Worm (Caenorhabditis elegans) whole organism, L1 larva: ENCODE measurements around the gene C25A8.5.

Source experiments
- C34B4.2 ChIP-seq: sonication (generic microtip); optimal IDR thresholded peaks from 2 replicates; lab custom pipeline; 2017; ENCODE audit warnings: mild to moderate bottlenecking, missing genetic modification characterization, missing compliant biosample characterization
- F16B12.6 ChIP-seq: fragments of 150-350 bp; optimal IDR thresholded peaks from 2 replicates; lab custom pipeline; 2014; ENCODE audit warnings: missing biosample characterization, missing genetic modification characterization
- aly-2 ChIP-seq: fragments of 150-350 bp; optimal IDR thresholded peaks from 2 replicates; lab custom pipeline; 2014; ENCODE audit warnings: missing biosample characterization, missing genetic modification characterization
- ama-1 ChIP-seq: fragments of 150-350 bp; optimal IDR thresholded peaks from 2 replicates; lab custom pipeline; 2014
- blmp-1 ChIP-seq: fragments of 150-350 bp; optimal IDR thresholded peaks from 2 replicates; lab custom pipeline; 2014; ENCODE audit warnings: missing biosample characterization, missing genetic modification characterization
- ceh-63 ChIP-seq: fragments of 200-800 bp; sonication (Bioruptor generic); optimal IDR thresholded peaks from 2 replicates; lab custom pipeline; 2018; ENCODE audit warnings: mild to moderate bottlenecking, missing genetic modification characterization, missing compliant biosample characterization
- ceh-82 ChIP-seq, 3 experiments: fragments of 150-350 bp in 1 of 3; sonication (generic microtip) in 2 of 3; optimal IDR thresholded peaks; 2 replicates each; lab custom pipeline; 2014 to 2017; ENCODE audit warnings: missing biosample characterization in 3 of 3, missing genetic modification characterization in 3 of 3
- ceh-90 ChIP-seq: sonication (generic microtip); optimal IDR thresholded peaks from 2 replicates; lab custom pipeline; 2016; ENCODE audit warnings: missing genetic modification characterization, missing compliant biosample characterization
- ces-1 ChIP-seq: fragments of 150-350 bp; optimal IDR thresholded peaks from 2 replicates; lab custom pipeline; 2014; ENCODE audit warnings: missing biosample characterization, missing genetic modification reagents, missing genetic modification characterization
- dpl-1 ChIP-seq, 3 experiments: fragments of 150-350 bp in 2 of 3; sonication (generic microtip) in 1 of 3; optimal IDR thresholded peaks; 2 replicates each; lab custom pipeline; 2014 to 2017; ENCODE audit warnings: missing biosample characterization in 3 of 3, missing genetic modification characterization in 3 of 3, missing genetic modification reagents in 3 of 3
- efl-1 ChIP-seq, 4 experiments: fragments of 150-350 bp; optimal IDR thresholded peaks in 3 of 4; peaks in 1 of 4; 1 replicate in 1 of 4; 2 replicates in 3 of 4; lab custom pipeline; 2014; ENCODE audit warnings: missing biosample characterization in 2 of 4, missing genetic modification characterization in 2 of 4, missing genetic modification reagents in 2 of 4
- efl-3 ChIP-seq: fragments of 200-800 bp; sonication (Bioruptor generic); optimal IDR thresholded peaks from 2 replicates; lab custom pipeline; 2018; ENCODE audit warnings: mild to moderate bottlenecking, missing genetic modification characterization, missing compliant biosample characterization
- egl-27 ChIP-seq, 2 experiments: fragments of 150-350 bp in 1 of 2; sonication (generic microtip); optimal IDR thresholded peaks; 3 replicates each; lab custom pipeline; 2017 to 2018; ENCODE audit warnings: missing biosample characterization in 2 of 2, missing genetic modification characterization in 2 of 2, missing genetic modification reagents in 2 of 2
- elt-2 ChIP-seq: sonication (generic microtip); optimal IDR thresholded peaks from 2 replicates; lab custom pipeline; 2016; ENCODE audit warnings: missing genetic modification characterization, mild to moderate bottlenecking, inconsistent platforms, missing compliant biosample characterization, missing genetic modification reagents
- fkh-4 ChIP-seq: sonication (generic microtip); optimal IDR thresholded peaks from 2 replicates; lab custom pipeline; 2016; ENCODE audit warnings: missing compliant biosample characterization, missing genetic modification characterization, borderline replicate concordance
- hlh-17 ChIP-seq: fragments of 200-800 bp; sonication (Bioruptor generic); optimal IDR thresholded peaks from 2 replicates; lab custom pipeline; 2018; ENCODE audit warnings: missing genetic modification characterization, mild to moderate bottlenecking, missing compliant biosample characterization, moderate library complexity, borderline replicate concordance
- hlh-4 ChIP-seq: sonication (generic microtip); optimal IDR thresholded peaks from 2 replicates; lab custom pipeline; 2016; ENCODE audit warnings: mild to moderate bottlenecking, missing genetic modification characterization, missing compliant biosample characterization
- hpl-2 ChIP-seq: fragments of 150-350 bp; optimal IDR thresholded peaks from 2 replicates; lab custom pipeline; 2014; ENCODE audit warnings: missing biosample characterization, missing genetic modification reagents, missing genetic modification characterization
- lin-13 ChIP-seq: fragments of 150-350 bp; optimal IDR thresholded peaks from 2 replicates; lab custom pipeline; 2014; ENCODE audit warnings: missing biosample characterization, missing genetic modification reagents, missing genetic modification characterization
- lin-35 ChIP-seq, 2 experiments: fragments of 150-350 bp; optimal IDR thresholded peaks; 2 replicates each; lab custom pipeline; 2014; ENCODE audit warnings: missing biosample characterization in 2 of 2, missing genetic modification characterization in 2 of 2, missing genetic modification reagents in 2 of 2
- mab-9 ChIP-seq: fragments of 200-800 bp; sonication (Bioruptor generic); IDR thresholded peaks from 2 replicates; pipeline ENCODE4 v1.3.6; 2022; ENCODE audit warnings: missing genetic modification reagents, missing genetic modification characterization, missing compliant biosample characterization
- mdl-1 ChIP-seq, 2 experiments: fragments of 150-350 bp; optimal IDR thresholded peaks; 2 replicates each; lab custom pipeline; 2014 to 2017; ENCODE audit warnings: missing biosample characterization in 2 of 2, missing genetic modification characterization in 2 of 2, inconsistent platforms in 1 of 2
- mep-1 ChIP-seq: fragments of 150-350 bp; optimal IDR thresholded peaks from 2 replicates; lab custom pipeline; 2014; ENCODE audit warnings: missing biosample characterization, missing genetic modification characterization
- nhr-19 ChIP-seq: fragments of 200-800 bp; sonication (Bioruptor generic); conservative IDR thresholded peaks from 2 replicates; pipeline ENCODE4 v1.3.6; 2022; ENCODE audit warnings: missing genetic modification characterization, missing compliant biosample characterization
- nhr-20 ChIP-seq: sonication (generic microtip); optimal IDR thresholded peaks from 2 replicates; lab custom pipeline; 2016; ENCODE audit warnings: mild to moderate bottlenecking, missing genetic modification characterization, missing compliant biosample characterization
- nhr-237 ChIP-seq: fragments of 150-350 bp; optimal IDR thresholded peaks from 2 replicates; lab custom pipeline; 2014; ENCODE audit warnings: missing biosample characterization, missing genetic modification characterization
- nhr-77 ChIP-seq: fragments of 150-350 bp; optimal IDR thresholded peaks from 2 replicates; lab custom pipeline; 2014; ENCODE audit warnings: missing biosample characterization, missing genetic modification characterization
- nhr-84 ChIP-seq: sonication (generic microtip); optimal IDR thresholded peaks from 2 replicates; lab custom pipeline; 2017; ENCODE audit warnings: missing biosample characterization, missing genetic modification characterization
- nhr-85 ChIP-seq: sonication (generic microtip); peaks from one replicate; lab custom pipeline; 2016; ENCODE audit warnings: missing genetic modification characterization, inconsistent platforms, missing compliant biosample characterization
- rnt-1 ChIP-seq: sonication (generic microtip); optimal IDR thresholded peaks from 2 replicates; lab custom pipeline; 2016; ENCODE audit warnings: mild to moderate bottlenecking, missing genetic modification characterization, moderate library complexity, missing compliant biosample characterization
- snpc-4 ChIP-seq: fragments of 150-350 bp; optimal IDR thresholded peaks from 2 replicates; lab custom pipeline; 2014; ENCODE audit warnings: missing biosample characterization, missing genetic modification characterization
- swsn-7 ChIP-seq: sonication (generic microtip); optimal IDR thresholded peaks from 2 replicates; lab custom pipeline; 2016; ENCODE audit warnings: missing genetic modification characterization, missing compliant biosample characterization
- tbx-2 ChIP-seq: sonication (generic microtip); optimal IDR thresholded peaks from 2 replicates; lab custom pipeline; 2016; ENCODE audit warnings: missing genetic modification characterization, missing compliant biosample characterization
- tlp-1 ChIP-seq: fragments of 150-350 bp; optimal IDR thresholded peaks from 2 replicates; lab custom pipeline; 2014; ENCODE audit warnings: missing biosample characterization, missing genetic modification characterization
- unc-30 ChIP-seq: sonication (generic microtip); optimal IDR thresholded peaks from 2 replicates; lab custom pipeline; 2017; ENCODE audit warnings: missing biosample characterization, missing genetic modification characterization
- unc-62 ChIP-seq: fragments of 150-350 bp; optimal IDR thresholded peaks from 2 replicates; lab custom pipeline; 2014; ENCODE audit warnings: missing biosample characterization, missing genetic modification reagents, missing genetic modification characterization
- unc-86 ChIP-seq: sonication (generic microtip); optimal IDR thresholded peaks from 2 replicates; lab custom pipeline; 2016; ENCODE audit warnings: missing genetic modification characterization, missing compliant biosample characterization
- unc-98 ChIP-seq: fragments of 200-800 bp; sonication (Bioruptor generic); IDR thresholded peaks from 2 replicates; pipeline ENCODE4 v1.3.6; 2022; ENCODE audit warnings: missing genetic modification characterization, missing compliant biosample characterization
- vab-15 ChIP-seq: sonication (generic microtip); optimal IDR thresholded peaks from 2 replicates; lab custom pipeline; 2017; ENCODE audit warnings: missing genotype, mild to moderate bottlenecking, missing genetic modification characterization, missing compliant biosample characterization
- xbp-1 ChIP-seq: sonication (generic microtip); optimal IDR thresholded peaks from 2 replicates; lab custom pipeline; 2016; ENCODE audit warnings: missing genetic modification characterization, missing compliant biosample characterization
- zag-1 ChIP-seq: fragments of 150-350 bp; optimal IDR thresholded peaks from 2 replicates; lab custom pipeline; 2014; ENCODE audit warnings: missing biosample characterization, missing genetic modification characterization
- zip-4 ChIP-seq: fragments of 200-800 bp; sonication (Bioruptor generic); optimal IDR thresholded peaks from 2 replicates; lab custom pipeline; 2018; ENCODE audit warnings: mild to moderate bottlenecking, missing genetic modification characterization, moderate library complexity, missing compliant biosample characterization
- ztf-11 ChIP-seq, 2 experiments: sonication (generic microtip); optimal IDR thresholded peaks; 2 replicates each; lab custom pipeline; 2016 to 2017; ENCODE audit warnings: missing genetic modification characterization in 2 of 2, missing biosample characterization in 1 of 2, missing compliant biosample characterization in 1 of 2
- ztf-4 ChIP-seq: fragments of 150-350 bp; optimal IDR thresholded peaks from 2 replicates; lab custom pipeline; 2014; ENCODE audit warnings: missing biosample characterization, missing genetic modification characterization

C25A8.5 gene

ce11 chrIV:7039476-7040261 lies 40.4 kb downstream of the C25A8.5 start, which contains the start of the genes cogc-2 and klp-18 (continued):
- TF ChIP-seq elt-2 (tag; lab: Kevin White, UChicago) (peak; percentile 50), nhr-20 (peak; percentile 85), efl-1 (optimal IDR thresholded peaks at IDR 0.05; lab: Kevin White, UChicago) (peak; percentile 96 to 97), efl-1 (GFP tag; optimal IDR thresholded peaks at IDR 0.05 in 1 of 2; lab: Kevin White, UChicago) (peak; percentile 95 to 99), hpl-2 (peak; percentile 63), ceh-82 (tag; optimal IDR thresholded peaks at IDR 0.05; lab: Kevin White, UChicago) (peak; percentile 63 to 86 (median 75)), nhr-84 (tag; lab: Kevin White, UChicago) (no peak), ceh-63 (GFP tag; lab: Kevin White, UChicago) (no peak), nhr-85 (tag; lab: Kevin White, UChicago) (peak; percentile 85), snpc-4 (tag; lab: Kevin White, UChicago) (peak; percentile 80), nhr-237 (tag; lab: Kevin White, UChicago) (no peak), tbx-2 (peak; percentile 85), ztf-4 (peak; percentile 62), rnt-1 (tag; lab: Kevin White, UChicago) (peak; percentile 93), nhr-19 (GFP tag; lab: Robert Waterston, UW) (peak; percentile 90), xbp-1 (tag; lab: Kevin White, UChicago) (peak; percentile 83), F16B12.6 (tag; lab: Kevin White, UChicago) (peak; percentile 50), mep-1 (tag; lab: Kevin White, UChicago) (peak; percentile 81), tlp-1 (tag; lab: Kevin White, UChicago) (no peak), egl-27 (tag; optimal IDR thresholded peaks at IDR 0.05; lab: Kevin White, UChicago) (no peak), ztf-11 (tag; optimal IDR thresholded peaks at IDR 0.05; lab: Kevin White, UChicago) (peak in 1 of 2 experiments; percentile 63), fkh-4 (tag; lab: Kevin White, UChicago) (peak; percentile 9), mdl-1 (tag; optimal IDR thresholded peaks at IDR 0.05; lab: Kevin White, UChicago) (peak in 1 of 2 experiments; percentile 88), hlh-17 (GFP tag; lab: Kevin White, UChicago) (no peak), mab-9 (GFP tag; lab: Robert Waterston, UW) (peak; percentile 59), lin-35 (GFP tag; optimal IDR thresholded peaks at IDR 0.05; lab: Kevin White, UChicago) (peak; percentile 95 to 99), lin-13 (GFP tag; lab: Kevin White, UChicago) (peak; percentile 70), zag-1 (tag; lab: Kevin White, UChicago) (no peak), vab-15 (tag; lab: Kevin White, UChicago) (no peak), swsn-7 (peak; percentile 83), ama-1 (lab: Kevin White, UChicago) (no peak), blmp-1 (tag; lab: Kevin White, UChicago) (peak; percentile 80), efl-3 (GFP tag; lab: Kevin White, UChicago) (no peak), unc-62 (no peak), unc-86 (tag; lab: Kevin White, UChicago) (peak; percentile 83), dpl-1 (GFP tag; optimal IDR thresholded peaks at IDR 0.05; lab: Kevin White, UChicago) (peak; percentile 91 to 96 (median 95)), nhr-77 (tag; lab: Kevin White, UChicago) (peak; percentile 68), hlh-4 (tag; lab: Kevin White, UChicago) (no peak), aly-2 (tag; lab: Kevin White, UChicago) (no peak), ces-1 (GFP tag; lab: Kevin White, UChicago) (no peak), ceh-90 (peak; percentile 12), C34B4.2 (tag; lab: Kevin White, UChicago) (no peak), unc-30 (no peak), unc-98 (GFP tag; lab: Robert Waterston, UW) (no peak), zip-4 (GFP tag; lab: Kevin White, UChicago) (peak; percentile 64)
